Fruit fly (Drosophila melanogaster): ENCODE measurements around the gene pdm2.

The pdm2 gene

dm6 chr2L:12656865-12657264, at the start of gene pdm2:
Gene pdm2, plus strand, starts transcription at chr2L:12657165.
- TF ChIP-seq CG8319 (GFP tag; optimal IDR thresholded peaks at IDR 0.05) (no peak), CG8632 (GFP tag; optimal IDR thresholded peaks at IDR 0.05) (no peak), Sox102F (GFP tag; optimal IDR thresholded peaks at IDR 0.05) (no peak), CG10669 (GFP tag; optimal IDR thresholded peaks at IDR 0.05) (no peak), Eip75B (GFP tag; optimal IDR thresholded peaks at IDR 0.05) (no peak), CG6163 (GFP tag; IDR thresholded peaks at IDR 0.05) (no peak), Hr39 (GFP tag; optimal IDR thresholded peaks at IDR 0.05) (no peak), CG3919 (GFP tag; optimal IDR thresholded peaks at IDR 0.05) (no peak), CG3032 (tag; optimal IDR thresholded peaks at IDR 0.05) (no peak), fd85E (GFP tag; optimal IDR thresholded peaks at IDR 0.05) (no peak), CG9139 (GFP tag; optimal IDR thresholded peaks at IDR 0.05) (no peak), Sox15 (GFP tag; optimal IDR thresholded peaks at IDR 0.05) (no peak), Eip93F (GFP tag; optimal IDR thresholded peaks at IDR 0.05) (no peak)

DNA sequence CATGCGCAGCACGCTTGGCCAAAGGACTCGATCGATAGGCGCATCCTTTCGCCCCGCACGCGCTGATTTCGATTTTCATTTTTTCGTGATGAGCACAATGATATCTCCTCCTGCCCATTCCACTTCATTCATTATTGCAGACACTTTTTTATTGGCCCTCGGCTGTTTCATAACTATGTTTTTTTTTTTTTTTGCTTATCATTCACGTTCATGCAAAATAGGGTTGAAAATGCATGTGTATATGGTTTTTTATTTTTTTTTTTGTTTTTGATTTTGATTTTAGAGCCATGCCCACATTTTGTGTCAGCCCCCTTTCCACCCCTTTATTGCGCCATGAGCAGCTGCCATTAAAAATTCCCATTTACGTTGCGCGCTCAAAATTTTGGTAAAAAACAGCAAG, 48.2 kb upstream of the pdm2 start:
- TF ChIP-seq Blimp-1 (GFP tag; optimal IDR thresholded peaks at IDR 0.05): no peak

DNA sequence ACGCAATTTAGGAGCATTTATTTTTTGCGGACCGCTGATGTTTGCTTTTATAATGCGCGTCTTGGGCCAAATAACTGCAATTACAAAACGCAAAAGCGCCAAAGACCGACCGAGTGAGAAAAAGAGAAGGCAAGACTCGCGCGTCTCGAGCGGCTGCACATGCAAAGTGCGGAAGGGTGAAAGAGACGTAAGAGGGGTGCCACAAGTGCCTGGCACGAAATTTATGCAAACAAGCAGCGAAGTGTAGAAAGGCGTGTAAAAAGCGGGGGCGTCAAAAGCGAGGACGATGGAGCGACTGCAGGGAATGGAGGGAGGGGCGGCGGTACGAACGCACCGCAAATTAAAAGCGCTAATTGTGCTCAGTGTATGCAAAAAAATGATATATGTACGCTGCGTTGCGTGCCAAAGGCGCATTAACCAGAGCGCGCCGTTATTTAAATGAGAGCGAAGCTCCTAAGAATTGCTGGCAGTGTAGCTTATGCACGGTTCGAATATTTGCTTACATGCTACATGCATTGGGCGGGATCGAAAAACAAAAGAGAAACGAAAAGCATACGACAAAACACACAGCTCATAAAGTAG, 47.0 kb upstream of the pdm2 start:
- TF ChIP-seq ss (GFP tag; optimal IDR thresholded peaks at IDR 0.05): peak in 1 of 2 experiments; percentile 93
- no peak for TF ChIP-seq CG32006 (GFP tag; optimal IDR thresholded peaks at IDR 0.05)
- no peak for TF ChIP-seq Eip78C (GFP tag)
- TF ChIP-seq eg (GFP tag; IDR thresholded peaks at IDR 0.05): no peak
- no peak for TF ChIP-seq achi (GFP tag; optimal IDR thresholded peaks at IDR 0.05)
- TF ChIP-seq CG11294 (GFP tag; IDR thresholded peaks at IDR 0.05): 0 out of 2 replicates have a peak, but pooled peaks have one; percentile 10

dm6 chr2L:12611690-12612089, 45.3 kb upstream of the pdm2 start:
- TF ChIP-seq CG3919 (GFP tag; optimal IDR thresholded peaks at IDR 0.05) (no peak), Eip78C (GFP tag) (no peak), CG6276 (GFP tag; optimal IDR thresholded peaks at IDR 0.05) (no peak), CG9139 (GFP tag; optimal IDR thresholded peaks at IDR 0.05) (no peak), CG7368 (GFP tag; optimal IDR thresholded peaks at IDR 0.05) (no peak), CG6163 (GFP tag; IDR thresholded peaks at IDR 0.05) (no peak), Met (GFP tag; optimal IDR thresholded peaks at IDR 0.05) (no peak), CG8119 (GFP tag; IDR thresholded peaks at IDR 0.05) (no peak), CG10669 (GFP tag; optimal IDR thresholded peaks at IDR 0.05) (no peak), Eip93F (GFP tag; optimal IDR thresholded peaks at IDR 0.05) (no peak)

DNA sequence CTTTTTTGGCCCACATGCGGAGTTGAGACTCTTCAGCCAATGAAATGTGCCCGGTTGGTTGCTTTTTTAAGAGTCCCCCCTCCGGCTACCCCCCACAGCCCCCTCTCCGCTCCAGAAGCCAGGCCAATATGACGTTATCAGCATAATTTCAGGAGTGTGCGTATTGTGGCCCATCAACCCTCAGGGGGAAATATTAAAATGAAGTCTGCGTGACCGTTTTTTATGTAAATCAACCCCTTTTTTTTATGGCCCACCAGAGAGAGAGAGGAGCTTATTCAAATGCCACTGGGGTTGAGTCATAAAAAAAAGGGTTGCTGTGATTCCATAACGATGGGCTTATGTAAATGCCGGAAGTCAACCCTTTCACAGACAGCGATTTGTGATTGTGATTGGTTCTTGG, 44.0 kb upstream of the pdm2 start:
- TF ChIP-seq Sox102F (GFP tag; optimal IDR thresholded peaks at IDR 0.05) (no peak), ss (GFP tag; optimal IDR thresholded peaks at IDR 0.05) (peak in 1 of 2 experiments; percentile 9)

dm6 chr2L:12615940-12616450, 41.0 kb upstream of the pdm2 start:
- TF ChIP-seq CG10669 (GFP tag; optimal IDR thresholded peaks at IDR 0.05): no peak
- no peak for TF ChIP-seq CG1621 (tag; optimal IDR thresholded peaks at IDR 0.05)
- no peak for TF ChIP-seq Eip75B (GFP tag; optimal IDR thresholded peaks at IDR 0.05)
- TF ChIP-seq fkh (GFP tag; optimal IDR thresholded peaks at IDR 0.05): no peak
- TF ChIP-seq fd85E (GFP tag; optimal IDR thresholded peaks at IDR 0.05): no peak
- TF ChIP-seq CG34406 (GFP tag; optimal IDR thresholded peaks at IDR 0.05): no peak
- no peak for TF ChIP-seq Sox14 (GFP tag; optimal IDR thresholded peaks at IDR 0.05)
- TF ChIP-seq CG7368 (GFP tag; optimal IDR thresholded peaks at IDR 0.05): no peak
- TF ChIP-seq ss (GFP tag; optimal IDR thresholded peaks at IDR 0.05): no peak
- TF ChIP-seq Blimp-1 (GFP tag; optimal IDR thresholded peaks at IDR 0.05): no peak
- TF ChIP-seq Ets96B (tag; optimal IDR thresholded peaks at IDR 0.05): no peak
- no peak for TF ChIP-seq Hr4 (GFP tag; optimal IDR thresholded peaks at IDR 0.05)
- no peak for TF ChIP-seq Met (GFP tag; optimal IDR thresholded peaks at IDR 0.05)
- no peak for TF ChIP-seq Gug (GFP tag; IDR thresholded peaks at IDR 0.05)
- no peak for TF ChIP-seq achi (GFP tag; optimal IDR thresholded peaks at IDR 0.05)
- no peak for TF ChIP-seq fd59A (GFP tag; optimal IDR thresholded peaks at IDR 0.05)
- no peak for TF ChIP-seq CG8119 (GFP tag; IDR thresholded peaks at IDR 0.05)
- TF ChIP-seq CG6854 (GFP tag; optimal IDR thresholded peaks at IDR 0.05): no peak

Data from whole organism, prepupa.